Fruit fly (Drosophila melanogaster): ENCODE measurements around the gene Acsx1R.

DNA sequence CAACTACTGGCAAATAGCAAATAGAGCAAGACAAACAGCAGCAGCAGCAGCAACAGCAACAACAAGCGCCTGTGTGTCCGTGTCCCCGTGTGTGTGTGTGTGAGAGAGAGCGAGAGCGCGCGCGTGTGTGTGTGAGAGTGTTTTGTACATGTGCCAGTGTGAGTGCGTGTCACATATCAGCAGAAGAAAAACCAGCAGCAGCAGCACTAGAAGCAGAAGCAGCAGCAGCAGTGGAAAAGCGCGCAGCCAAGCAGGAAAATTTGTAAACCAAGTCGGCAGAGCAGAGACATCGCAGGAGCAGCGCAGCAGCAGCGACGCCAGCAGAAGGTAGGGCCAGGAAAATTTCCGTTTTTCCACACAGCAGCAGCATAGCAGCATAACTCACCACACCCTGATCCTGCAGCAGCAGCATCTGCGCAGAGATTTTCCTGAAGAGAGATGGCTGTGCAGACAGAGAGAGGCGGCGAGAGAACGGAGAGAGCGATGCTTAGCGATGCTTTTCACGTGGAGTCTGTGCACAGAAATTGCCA is 46.1 kb downstream of the Acsx1R start:
- no peak for TF ChIP-seq CG8478 (optimal IDR thresholded peaks at IDR 0.05)
- TF ChIP-seq CTCF (optimal IDR thresholded peaks at IDR 0.05): no peak
